Fruit fly (Drosophila melanogaster) Kc167 (cell line): ENCODE data around the gene CG15923.

ENCODE experiments used
- Myc ChIP-seq: fragments of >200 bp; optimal IDR thresholded peaks from 2 replicates; lab custom pipeline; 2017; ENCODE audit warnings: missing external identifiers
- Sin3A ChIP-seq: fragments of >200 bp; optimal IDR thresholded peaks from 2 replicates; lab custom pipeline; 2018; ENCODE audit warnings: missing external identifiers
- h ChIP-seq: fragments of >200 bp; optimal IDR thresholded peaks from 3 replicates; lab custom pipeline; 2018; ENCODE audit warnings: missing external identifiers
- insv ChIP-seq: fragments of >200 bp; optimal IDR thresholded peaks from 3 replicates; lab custom pipeline; 2018; ENCODE audit warnings: missing external identifiers
- psq ChIP-seq: fragments of >200 bp; optimal IDR thresholded peaks from 2 replicates; lab custom pipeline; 2017; ENCODE audit warnings: missing external identifiers
- ttk ChIP-seq: sonication (Bioruptor generic); optimal IDR thresholded peaks from 2 replicates; lab custom pipeline; 2017; ENCODE audit warnings: missing external identifiers

DNA sequence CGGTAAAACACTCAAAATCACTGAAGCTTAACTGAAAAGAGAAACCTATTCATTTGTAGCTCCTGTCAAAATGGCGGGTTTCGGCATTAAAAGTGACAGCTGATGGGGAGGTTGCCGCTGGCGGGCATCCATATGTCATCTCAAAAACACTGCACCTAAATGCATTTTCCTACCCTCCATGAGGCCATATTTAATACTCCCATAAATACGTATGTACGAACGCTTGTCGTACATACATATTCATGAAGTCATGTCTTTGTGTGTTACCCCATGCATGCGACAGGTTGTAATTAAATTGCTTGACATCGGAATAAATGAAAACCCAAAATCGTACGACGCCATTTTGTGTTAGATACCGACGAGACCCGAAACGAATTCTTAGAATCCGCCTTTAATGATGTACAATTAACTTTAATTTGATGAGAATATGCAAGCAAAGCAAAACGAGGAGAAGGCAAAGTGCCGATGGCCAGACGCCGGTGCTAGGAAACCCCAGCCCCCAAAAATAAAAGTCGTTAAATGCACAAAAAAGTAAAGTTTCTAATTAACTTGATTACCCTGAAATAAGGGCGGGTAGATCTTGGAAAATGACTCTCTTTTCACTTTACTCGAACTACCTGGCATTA is 20.3 kb downstream of the CG15923 start:
- no peak for TF ChIP-seq h (lab: Kevin White, UChicago)
- TF ChIP-seq insv (lab: Kevin White, UChicago), result no peak
- no peak for TF ChIP-seq Sin3A
- no peak for TF ChIP-seq ttk
- TF ChIP-seq psq (lab: Kevin White, UChicago), result no peak
- TF ChIP-seq Myc (lab: Kevin White, UChicago), result no peak
